Fruit fly (Drosophila melanogaster) S2 (cell line): Measurements from ENCODE around the gene Cyp28d1.

Experiments used
- CG8478 ChIP-seq: fragments of >200 bp; optimal IDR thresholded peaks from 2 replicates; lab custom pipeline; 2018
- CTCF ChIP-seq, 2 experiments: fragments of >200 bp; optimal IDR thresholded peaks; 2 replicates each; lab custom pipeline; 2018

Gene Cyp28d1

DNA sequence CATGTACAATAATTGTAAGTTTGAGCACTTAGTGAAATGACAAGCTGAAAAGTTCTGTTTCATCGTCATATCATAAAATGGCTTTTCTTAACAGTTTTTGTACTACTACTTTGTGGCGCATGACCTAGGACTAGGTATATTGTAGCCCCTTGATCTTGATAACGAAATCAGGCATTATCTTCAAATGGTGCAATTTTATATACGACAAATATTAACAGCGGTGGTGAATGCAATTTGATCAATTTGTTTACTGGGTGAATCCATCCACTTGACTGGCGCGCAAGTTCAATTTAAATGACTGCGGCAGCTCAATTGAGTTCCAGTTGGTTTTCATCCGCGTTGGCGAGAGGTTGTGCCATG lies at the start of gene Cyp28d1:
TSS of gene Cyp28d1 (plus strand) at position 316 of the 360 bp plus-strand sequence.
- TF ChIP-seq CTCF (optimal IDR thresholded peaks at IDR 0.05; lab: Kevin White, UChicago) (no peak), CG8478 (lab: Kevin White, UChicago) (no peak)

DNA sequence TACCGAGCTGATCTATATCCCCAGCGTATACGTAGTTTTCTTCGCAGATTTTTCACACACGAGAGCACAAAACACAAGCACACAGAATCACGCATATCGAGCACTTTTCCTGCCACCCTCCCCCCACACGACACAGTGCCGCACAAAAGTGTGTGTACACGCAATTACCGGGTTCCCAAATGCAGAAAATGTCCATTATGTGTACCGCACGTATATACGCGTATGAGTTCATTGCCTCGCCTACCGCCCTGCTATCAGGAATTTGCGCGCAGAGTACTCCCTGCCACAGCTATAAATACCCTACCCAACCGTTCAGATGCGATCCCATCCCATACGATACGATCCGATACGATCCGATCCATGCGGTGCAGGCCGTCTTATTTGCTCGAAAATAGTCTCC lies 23.7 kb upstream of the Cyp28d1 start:
- TF ChIP-seq CG8478 (lab: Kevin White, UChicago): no peak
- TF ChIP-seq CTCF (optimal IDR thresholded peaks at IDR 0.05; lab: Kevin White, UChicago): no peak

DNA sequence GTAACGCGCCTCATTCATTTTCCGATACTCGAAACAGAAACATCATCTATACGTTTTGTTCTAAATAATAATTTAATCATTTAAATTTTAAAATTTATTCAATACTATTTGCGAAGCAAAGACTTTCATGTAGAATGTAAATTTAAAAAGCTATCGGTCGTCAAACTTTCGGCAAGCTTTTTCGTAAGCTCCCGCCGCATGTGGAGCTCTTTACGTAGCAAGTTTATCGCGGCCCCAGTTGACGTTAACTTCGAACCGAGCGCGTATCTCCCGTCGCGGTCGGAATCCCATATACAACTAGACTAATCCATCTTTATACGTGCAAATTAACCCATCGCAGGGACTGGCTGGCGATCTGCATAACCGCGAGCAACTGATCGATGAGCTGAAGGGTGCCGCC lies 14.6 kb upstream of the Cyp28d1 start:
- TF ChIP-seq CG8478 (lab: Kevin White, UChicago) (no peak), CTCF (optimal IDR thresholded peaks at IDR 0.05; lab: Kevin White, UChicago) (no peak)

DNA sequence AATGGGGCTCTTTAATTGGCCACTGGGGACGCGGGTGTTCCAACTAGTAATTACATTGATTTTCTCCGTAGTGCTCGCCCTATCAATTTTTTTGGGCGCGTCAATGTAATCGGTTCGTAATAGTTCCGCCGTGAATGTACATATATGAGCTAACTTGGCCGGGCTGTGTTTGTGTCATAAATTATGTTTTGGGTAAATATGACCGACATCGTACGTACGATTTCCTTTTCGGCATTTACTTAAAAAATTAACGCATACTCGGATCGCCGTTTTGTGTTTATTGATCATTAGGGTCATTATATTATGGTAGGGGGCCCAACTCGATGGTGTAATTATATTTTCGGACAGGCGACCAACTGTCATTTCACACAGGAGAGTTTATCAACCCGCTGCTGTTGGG lies 13.6 kb upstream of the Cyp28d1 start:
- TF ChIP-seq CTCF (optimal IDR thresholded peaks at IDR 0.05; lab: Kevin White, UChicago) (no peak), CG8478 (lab: Kevin White, UChicago) (no peak)

DNA sequence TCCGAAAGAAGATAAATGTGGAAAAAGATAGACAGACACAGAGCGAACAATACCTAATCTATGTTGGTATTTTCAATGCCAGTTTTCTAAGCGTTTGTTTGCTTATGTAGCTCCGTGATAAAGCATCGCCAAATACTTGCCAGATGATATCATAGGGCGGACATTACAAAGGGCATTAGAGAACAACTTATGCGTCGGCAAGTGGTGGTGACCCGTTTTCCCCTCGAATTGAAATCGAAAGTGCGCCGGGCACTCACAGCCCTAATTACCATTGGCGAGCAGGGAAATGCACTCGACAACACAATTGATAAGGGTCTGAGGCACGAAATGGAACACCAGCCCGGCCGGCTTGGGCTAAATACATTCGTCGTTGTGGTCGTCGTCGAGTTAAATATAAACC lies 13.1 kb upstream of the Cyp28d1 start:
- no peak for TF ChIP-seq CTCF (optimal IDR thresholded peaks at IDR 0.05; lab: Kevin White, UChicago)
- no peak for TF ChIP-seq CG8478 (lab: Kevin White, UChicago)

DNA sequence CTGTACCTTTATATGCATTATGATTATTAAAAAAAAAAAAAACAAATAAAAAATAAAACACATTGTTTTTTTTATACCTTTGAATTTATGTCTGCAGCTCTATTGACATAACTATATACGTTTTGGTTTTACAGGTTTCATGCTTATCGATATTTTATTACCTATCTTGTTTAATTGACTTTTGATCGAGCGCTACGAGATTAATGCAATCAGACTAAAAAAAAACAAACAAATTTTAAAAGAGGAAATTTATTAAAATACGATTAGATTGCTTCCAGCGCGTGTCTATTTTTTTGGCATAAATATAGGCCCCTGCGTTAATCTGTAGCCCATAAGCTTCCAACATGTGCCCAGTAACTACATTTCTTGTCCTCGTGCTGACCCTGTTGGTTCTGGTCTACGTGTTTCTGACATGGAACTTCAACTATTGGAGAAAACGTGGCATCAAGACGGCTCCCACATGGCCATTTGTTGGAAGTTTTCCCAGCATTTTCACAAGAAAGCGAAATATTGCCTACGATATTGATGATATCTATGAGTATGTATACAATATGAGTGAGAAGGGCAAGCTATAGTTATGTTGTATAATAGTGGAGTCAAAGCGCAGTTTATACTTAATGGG lies 3.2 kb upstream of the Cyp28d1 start, which contains the start of gene Cyp28d2:
TSS of gene Cyp28d2 (plus strand) at position 304 of the 622 bp plus-strand sequence.
- no peak for TF ChIP-seq CTCF (optimal IDR thresholded peaks at IDR 0.05; lab: Kevin White, UChicago)
- TF ChIP-seq CG8478 (lab: Kevin White, UChicago): no peak

DNA sequence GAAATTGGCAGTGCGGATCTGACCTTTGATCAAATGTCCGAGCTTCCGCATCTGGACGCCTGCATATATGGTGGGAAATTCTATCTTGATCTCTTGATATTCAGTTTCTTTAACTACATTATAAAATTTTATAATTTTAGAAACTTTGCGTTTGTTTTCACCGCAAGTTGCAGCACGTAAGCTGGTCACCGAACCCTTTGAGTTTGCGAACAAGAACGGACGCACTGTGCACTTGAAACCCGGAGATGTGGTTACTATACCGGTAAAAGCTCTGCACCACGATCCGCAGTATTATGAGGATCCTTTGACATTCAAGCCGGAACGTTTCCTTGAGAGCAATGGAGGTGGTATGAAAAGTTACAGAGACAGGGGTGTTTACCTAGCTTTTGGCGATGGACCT lies 1.7 kb upstream of the Cyp28d1 start:
- no peak for TF ChIP-seq CTCF (optimal IDR thresholded peaks at IDR 0.05; lab: Kevin White, UChicago)
- no peak for TF ChIP-seq CG8478 (lab: Kevin White, UChicago)

DNA sequence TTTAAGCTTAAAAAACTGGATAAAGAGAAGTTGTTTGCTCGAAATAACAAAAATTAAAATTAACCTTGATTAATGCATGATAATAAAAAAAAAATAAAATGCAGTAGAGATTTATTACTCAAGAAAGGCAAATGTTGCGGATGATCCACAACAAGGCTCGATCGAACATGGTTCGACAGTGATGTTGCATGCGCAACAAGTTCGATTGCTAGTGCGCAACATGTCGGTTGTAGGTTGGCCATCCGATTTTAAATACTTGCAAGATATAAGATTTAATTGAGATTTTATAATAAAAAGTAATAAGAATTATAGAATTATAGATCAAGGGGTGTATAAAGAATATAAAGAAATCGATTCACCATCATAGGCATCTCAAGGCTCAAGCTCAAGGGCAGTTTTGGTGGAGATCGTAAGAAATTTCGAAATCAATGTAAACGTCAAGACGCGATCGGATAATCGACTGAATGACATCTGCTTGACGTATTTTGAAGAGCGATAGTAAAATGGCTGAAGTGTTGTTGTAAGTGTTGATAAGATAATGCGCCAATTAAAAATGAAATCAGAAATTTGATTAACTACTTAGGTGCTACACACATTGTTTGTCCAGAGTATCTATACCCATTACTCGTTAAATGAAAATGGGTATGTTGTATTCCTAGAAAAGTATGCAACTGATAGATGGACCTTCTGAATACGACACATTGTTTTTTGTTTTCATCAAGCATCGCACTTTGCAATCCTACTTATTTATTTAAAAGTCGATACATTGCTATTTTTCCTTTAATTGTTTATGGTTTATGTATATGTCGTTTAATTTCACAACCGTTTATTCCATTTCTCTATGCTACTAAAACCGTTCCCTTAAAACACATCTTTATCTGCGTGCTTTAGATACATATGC lies 766 bp upstream of the Cyp28d1 start:
- TF ChIP-seq CG8478 (lab: Kevin White, UChicago) (no peak), CTCF (optimal IDR thresholded peaks at IDR 0.05; lab: Kevin White, UChicago) (no peak)

DNA sequence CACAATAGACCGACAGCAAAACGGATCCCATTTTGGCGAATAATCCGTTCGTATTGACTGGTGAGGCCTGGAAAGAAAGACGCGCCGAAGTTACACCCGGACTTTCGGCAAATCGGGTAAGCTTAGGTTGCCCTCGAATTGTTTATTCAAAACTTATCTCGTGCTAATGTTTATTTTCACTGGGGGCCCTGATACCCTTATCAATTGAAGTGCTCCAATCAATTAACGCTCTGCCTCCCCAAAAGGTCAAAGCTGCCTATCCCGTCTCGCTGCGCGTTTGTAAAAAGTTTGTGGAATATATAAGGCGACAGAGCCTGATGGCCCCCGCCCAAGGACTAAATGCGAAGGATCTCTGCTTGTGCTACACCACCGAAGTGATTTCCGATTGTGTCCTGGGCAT lies 686 bp downstream of the Cyp28d1 start:
- TF ChIP-seq CG8478 (lab: Kevin White, UChicago) (no peak), CTCF (optimal IDR thresholded peaks at IDR 0.05; lab: Kevin White, UChicago) (no peak)

DNA sequence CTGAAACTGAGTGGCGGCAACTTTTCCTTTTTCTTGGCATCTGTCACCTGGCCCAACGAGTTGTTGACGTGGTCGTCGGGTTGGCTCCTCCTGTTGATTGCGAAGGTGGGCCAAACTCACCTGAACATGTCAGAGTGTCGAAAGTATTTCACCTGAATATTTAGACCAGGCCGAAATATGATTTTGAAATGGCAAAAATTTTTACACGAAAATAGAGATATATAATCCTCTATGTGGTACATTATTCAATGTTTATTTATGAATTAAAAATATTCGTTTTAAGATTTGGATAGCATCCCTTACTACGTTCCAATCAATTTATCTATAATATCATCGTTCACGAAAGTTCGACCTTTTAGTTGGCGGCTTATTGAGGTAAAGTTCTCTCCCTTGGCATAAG lies 4.7 kb downstream of the Cyp28d1 start, which contains the start of gene CG7742:
TSS of gene CG7742 (minus strand) at position 101 of the 400 bp plus-strand sequence.
- TF ChIP-seq CG8478 (lab: Kevin White, UChicago): no peak
- no peak for TF ChIP-seq CTCF (optimal IDR thresholded peaks at IDR 0.05; lab: Kevin White, UChicago)

DNA sequence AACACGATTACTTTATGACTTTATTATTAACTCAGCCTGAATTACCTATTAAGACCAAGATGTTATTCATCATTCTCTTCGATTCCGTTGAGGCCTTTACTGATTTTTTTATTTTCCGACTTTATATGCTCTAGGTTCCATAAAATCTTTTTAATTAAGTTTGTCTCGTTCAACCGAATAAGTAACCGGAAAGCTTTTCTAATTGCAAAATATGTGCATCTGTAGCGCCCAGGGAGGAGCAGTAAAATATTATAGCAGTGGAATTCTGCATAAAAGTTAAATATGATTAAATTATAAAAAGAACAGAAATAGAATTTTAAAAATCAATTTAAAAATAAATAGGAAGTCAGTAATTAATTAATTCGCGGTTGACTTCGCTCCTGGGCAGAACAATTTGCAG lies 6.2 kb downstream of the Cyp28d1 start, which contains the start of the genes CG14034 and TpnC25D:
TSS of gene CG14034 (minus strand) at position 101 of the 400 bp plus-strand sequence.
TSS of gene TpnC25D (plus strand) at position 260 of the 400 bp plus-strand sequence.
- TF ChIP-seq CTCF (optimal IDR thresholded peaks at IDR 0.05; lab: Kevin White, UChicago) (no peak), CG8478 (lab: Kevin White, UChicago) (no peak)

DNA sequence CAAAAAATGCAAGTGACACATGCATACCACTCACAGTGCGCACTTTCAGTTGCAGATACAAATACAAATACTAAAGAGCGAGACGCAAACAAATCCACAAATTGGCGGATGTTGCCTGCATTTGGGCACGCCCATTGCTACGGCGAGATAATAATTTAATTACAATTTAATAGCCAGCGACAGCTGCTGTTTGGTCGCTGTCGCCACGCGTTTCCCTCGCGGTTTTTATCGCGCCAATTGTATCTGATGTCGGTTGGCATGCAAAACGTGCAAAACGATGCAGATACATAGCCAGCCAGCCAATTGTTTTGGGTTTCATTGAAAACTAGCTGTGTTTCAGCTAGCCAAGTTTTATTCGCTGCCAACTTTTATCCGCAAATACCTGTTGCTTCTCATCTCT lies 13.1 kb downstream of the Cyp28d1 start:
- no peak for TF ChIP-seq CTCF (optimal IDR thresholded peaks at IDR 0.05; lab: Kevin White, UChicago)
- no peak for TF ChIP-seq CG8478 (lab: Kevin White, UChicago)

DNA sequence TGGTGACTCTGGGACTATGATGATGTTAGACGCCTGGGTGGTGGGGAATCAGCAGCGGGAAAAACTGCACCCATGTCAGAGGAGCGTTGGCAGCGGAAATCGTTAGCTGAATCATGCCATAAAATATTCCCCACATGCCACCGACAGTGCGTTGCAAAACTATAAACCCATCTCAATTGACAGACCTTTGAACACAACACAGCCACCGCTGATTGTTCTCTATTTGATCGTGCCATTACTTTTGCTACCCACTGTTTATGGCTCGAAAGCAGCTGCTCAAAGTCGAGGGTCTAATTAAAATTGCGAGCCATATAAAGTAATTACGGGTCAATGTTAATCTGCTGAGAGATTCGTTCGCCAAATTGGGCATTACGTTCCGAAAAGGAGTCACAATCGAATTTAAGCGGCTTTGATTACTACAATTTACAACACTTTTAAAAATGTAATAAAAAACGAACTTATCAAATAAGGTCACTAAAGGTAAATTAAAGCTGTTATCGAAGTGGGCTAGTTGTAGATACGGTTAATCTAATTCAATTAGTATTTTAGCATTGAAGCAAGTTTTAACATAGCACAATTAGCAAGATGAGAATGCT lies 14.6 kb downstream of the Cyp28d1 start:
- TF ChIP-seq CTCF (optimal IDR thresholded peaks at IDR 0.05; lab: Kevin White, UChicago) (no peak), CG8478 (lab: Kevin White, UChicago) (no peak)

DNA sequence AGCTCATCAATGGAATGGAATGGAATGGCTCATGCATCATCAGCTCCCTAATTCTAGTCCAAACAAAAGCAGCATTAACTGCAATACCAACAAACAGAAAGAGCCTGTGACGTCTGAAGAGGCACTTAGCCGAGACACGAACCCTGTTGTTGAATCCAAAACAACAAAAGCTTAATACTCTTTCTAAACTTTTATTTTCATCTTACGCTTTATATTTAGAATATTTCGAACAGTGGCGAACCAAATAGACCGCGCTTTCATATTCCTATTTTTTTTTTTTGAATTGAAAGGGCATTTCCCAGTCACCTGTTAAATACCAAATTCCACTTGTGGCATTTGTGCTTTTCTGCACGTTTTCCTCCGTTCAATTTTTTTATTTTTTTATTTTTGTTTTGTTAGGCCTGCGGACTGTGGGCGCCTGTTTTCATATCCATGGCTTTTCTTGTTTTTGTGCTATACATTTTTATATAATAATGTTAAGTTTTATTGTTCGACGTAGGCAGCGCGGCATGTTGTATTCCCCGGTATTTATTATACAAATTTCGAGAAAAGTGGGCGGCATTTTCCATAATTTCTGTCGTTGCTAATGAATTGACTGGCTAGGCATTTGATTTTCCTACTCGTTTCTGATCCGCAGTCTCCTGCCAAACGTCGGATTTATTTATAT lies 15.4 kb downstream of the Cyp28d1 start:
- TF ChIP-seq CG8478 (lab: Kevin White, UChicago) (no peak), CTCF (optimal IDR thresholded peaks at IDR 0.05; lab: Kevin White, UChicago) (no peak)
